Fruit fly (Drosophila melanogaster) whole organism, embryonic: ENCODE measurements around the gene Atg12.

Source experiments
- CG10321 ChIP-seq: fragments of 200-800 bp; sonication (Bioruptor generic); IDR thresholded peaks from 2 replicates; pipeline ENCODE4 v1.3.6; 2022; ENCODE audit warnings: missing biosample characterization, missing genetic modification characterization
- CG11696 ChIP-seq: fragments of 200-800 bp; sonication (Bioruptor generic); IDR thresholded peaks from 2 replicates; pipeline ENCODE4 v1.3.6; 2022; ENCODE audit warnings: missing biosample characterization, missing genetic modification characterization
- CG12942 ChIP-seq: fragments of 200-800 bp; sonication (Bioruptor generic); optimal IDR thresholded peaks from 3 replicates; lab custom pipeline; 2016; ENCODE audit warnings: missing biosample characterization, missing genetic modification characterization
- CG14014 ChIP-seq: fragments of 200-800 bp; sonication (Bioruptor generic); IDR thresholded peaks from 2 replicates; pipeline ENCODE4 v1.3.6; 2022; ENCODE audit warnings: missing biosample characterization, missing genetic modification characterization
- CG15011 ChIP-seq: fragments of 200-800 bp; sonication (Bioruptor generic); optimal IDR thresholded peaks from 3 replicates; lab custom pipeline; 2018; ENCODE audit warnings: missing biosample characterization, mild to moderate bottlenecking, missing genetic modification characterization
- CG17186 ChIP-seq: fragments of 200-800 bp; sonication (Bioruptor generic); optimal IDR thresholded peaks from 3 replicates; lab custom pipeline; 2017; ENCODE audit warnings: missing biosample characterization, missing genetic modification reagents, missing genetic modification characterization
- CG18619 ChIP-seq: fragments of 200-800 bp; sonication (Bioruptor generic); optimal IDR thresholded peaks from 3 replicates; lab custom pipeline; 2017; ENCODE audit warnings: missing biosample characterization, mild to moderate bottlenecking, missing genetic modification characterization
- CG30431 ChIP-seq: fragments of 200-800 bp; sonication (Bioruptor generic); optimal IDR thresholded peaks from 2 replicates; lab custom pipeline; 2017; ENCODE audit warnings: missing biosample characterization, missing genetic modification characterization
- CG32772 ChIP-seq: fragments of 200-800 bp; sonication (Bioruptor generic); IDR thresholded peaks from 2 replicates; pipeline ENCODE4 v1.3.6; 2022; ENCODE audit warnings: missing biosample characterization, missing genetic modification characterization
- CG43689 ChIP-seq: fragments of 200-800 bp; sonication (Bioruptor generic); IDR thresholded peaks from 2 replicates; pipeline ENCODE4 v1.3.6; 2022; ENCODE audit warnings: missing biosample characterization, missing genetic modification characterization
- CG4730 ChIP-seq: fragments of 200-800 bp; sonication (Bioruptor generic); IDR thresholded peaks from 2 replicates; pipeline ENCODE4 v1.3.6; 2022; ENCODE audit warnings: missing biosample characterization, missing genetic modification characterization
- CG4854 ChIP-seq: fragments of 200-800 bp; sonication (Bioruptor generic); optimal IDR thresholded peaks from 2 replicates; lab custom pipeline; 2016; ENCODE audit warnings: missing biosample characterization, missing genetic modification characterization, inconsistent platforms
- CG6272 ChIP-seq: fragments of 200-800 bp; sonication (Bioruptor generic); IDR thresholded peaks from 2 replicates; pipeline ENCODE4 v1.3.6; 2022; ENCODE audit warnings: missing biosample characterization, missing genetic modification characterization
- CG7271 ChIP-seq: fragments of 200-800 bp; sonication (Bioruptor generic); optimal IDR thresholded peaks from 2 replicates; lab custom pipeline; 2018; ENCODE audit warnings: missing biosample characterization, mild to moderate bottlenecking, missing genetic modification characterization, moderate library complexity
- CG7839 ChIP-seq: fragments of 200-800 bp; sonication (Bioruptor generic); optimal IDR thresholded peaks from 3 replicates; lab custom pipeline; 2018; ENCODE audit warnings: missing biosample characterization, mild to moderate bottlenecking, missing genetic modification characterization, moderate library complexity
- CG7928 ChIP-seq: fragments of 200-800 bp; sonication (Bioruptor generic); optimal IDR thresholded peaks from 2 replicates; lab custom pipeline; 2017; ENCODE audit warnings: missing biosample characterization, mild to moderate bottlenecking, missing genetic modification characterization
- CTCF ChIP-seq: fragments of 200-800 bp; sonication (Bioruptor generic); optimal IDR thresholded peaks from 2 replicates; lab custom pipeline; 2017; ENCODE audit warnings: missing biosample characterization, mild to moderate bottlenecking, missing genetic modification characterization, moderate library complexity
- D ChIP-seq, 2 experiments: fragments of 200-800 bp in 1 of 2; fragments of >200 bp in 1 of 2; sonication (Bioruptor generic) in 1 of 2; optimal IDR thresholded peaks; 2 replicates in 1 of 2; 3 replicates in 1 of 2; lab custom pipeline; 2017; ENCODE audit warnings: mild to moderate bottlenecking in 1 of 2, missing biosample characterization in 1 of 2, missing genetic modification characterization in 1 of 2, missing genetic modification reagents in 1 of 2
- Doc3 ChIP-seq: fragments of 200-800 bp; sonication (Bioruptor generic); IDR thresholded peaks from 3 replicates; pipeline ENCODE4 v1.3.6; 2022; ENCODE audit warnings: missing biosample characterization, missing genetic modification characterization; ENCODE audit not compliant: partially characterized antibody
- GATAe ChIP-seq: fragments of 200-800 bp; sonication (Bioruptor generic); conservative IDR thresholded peaks from 2 replicates; pipeline ENCODE4 v1.3.6; 2022; ENCODE audit warnings: missing biosample characterization, missing genetic modification characterization
- Lhr ChIP-seq: fragments of 200-800 bp; sonication (Bioruptor generic); optimal IDR thresholded peaks from 3 replicates; lab custom pipeline; 2017; ENCODE audit warnings: mild to moderate bottlenecking, missing biosample characterization, missing genetic modification reagents, missing genetic modification characterization
- MBD-R2 ChIP-seq: fragments of 200-800 bp; sonication (Bioruptor generic); IDR thresholded peaks from 2 replicates; pipeline ENCODE4 v1.3.6; 2022; ENCODE audit warnings: missing biosample characterization, missing genetic modification characterization
- NFAT ChIP-seq: fragments of 200-800 bp; sonication (Bioruptor generic); IDR thresholded peaks from 2 replicates; pipeline ENCODE4 v1.3.6; 2022; ENCODE audit warnings: missing biosample characterization, missing genetic modification characterization
- NK7.1 ChIP-seq: fragments of 200-800 bp; sonication (Bioruptor generic); optimal IDR thresholded peaks from 3 replicates; lab custom pipeline; 2016; ENCODE audit warnings: missing biosample characterization, missing genetic modification characterization
- Neu2 ChIP-seq: fragments of 200-800 bp; sonication (Bioruptor generic); optimal IDR thresholded peaks from 3 replicates; lab custom pipeline; 2016; ENCODE audit warnings: missing biosample characterization, missing genetic modification characterization, borderline replicate concordance
- NfI ChIP-seq: fragments of 200-800 bp; sonication (Bioruptor generic); optimal IDR thresholded peaks from 3 replicates; lab custom pipeline; 2018; ENCODE audit warnings: missing biosample characterization, mild to moderate bottlenecking, missing genetic modification characterization, moderate library complexity
- Optix ChIP-seq: fragments of 200-800 bp; sonication (Bioruptor generic); IDR thresholded peaks from 3 replicates; pipeline ENCODE4 v1.3.6; 2022; ENCODE audit warnings: missing biosample characterization, missing genetic modification characterization
- Sry-β ChIP-seq: fragments of 200-800 bp; sonication (Bioruptor generic); optimal IDR thresholded peaks from 2 replicates; lab custom pipeline; 2018; ENCODE audit warnings: missing biosample characterization, mild to moderate bottlenecking, missing genetic modification characterization, moderate library complexity
- Xbp1 ChIP-seq: fragments of 200-800 bp; sonication (Bioruptor generic); optimal IDR thresholded peaks from 3 replicates; lab custom pipeline; 2016; ENCODE audit warnings: missing biosample characterization, mild to moderate bottlenecking, missing genetic modification characterization
- ash1 ChIP-seq: fragments of 200-800 bp; sonication (Bioruptor generic); optimal IDR thresholded peaks from 2 replicates; lab custom pipeline; 2018; ENCODE audit warnings: missing biosample characterization, mild to moderate bottlenecking, missing genetic modification characterization
- ato ChIP-seq: fragments of 200-800 bp; sonication (Bioruptor generic); IDR thresholded peaks from 2 replicates; pipeline ENCODE4 v1.3.6; 2022; ENCODE audit warnings: missing biosample characterization, missing genetic modification characterization; ENCODE audit not compliant: partially characterized antibody
- bbx ChIP-seq: fragments of 200-800 bp; sonication (Bioruptor generic); IDR thresholded peaks from 2 replicates; pipeline ENCODE4 v1.3.6; 2022; ENCODE audit warnings: missing biosample characterization, missing genetic modification characterization; ENCODE audit not compliant: partially characterized antibody
- bigmax ChIP-seq: fragments of 200-800 bp; sonication (Bioruptor generic); optimal IDR thresholded peaks from 2 replicates; lab custom pipeline; 2018; ENCODE audit warnings: missing biosample characterization, mild to moderate bottlenecking, missing genetic modification characterization
- br ChIP-seq: fragments of >200 bp; optimal IDR thresholded peaks from 2 replicates; lab custom pipeline; 2017
- cad ChIP-seq: fragments of >200 bp; optimal IDR thresholded peaks from 2 replicates; lab custom pipeline; 2017; ENCODE audit warnings: missing biosample characterization, missing genetic modification characterization
- cg ChIP-seq: fragments of 200-800 bp; sonication (Bioruptor generic); optimal IDR thresholded peaks from 3 replicates; lab custom pipeline; 2019; ENCODE audit warnings: missing biosample characterization, mild to moderate bottlenecking, missing genetic modification characterization, moderate library complexity
- chinmo ChIP-seq: fragments of 200-800 bp; sonication (Bioruptor generic); IDR thresholded peaks from 4 replicates; pipeline ENCODE4 v1.3.6; 2022; ENCODE audit warnings: missing biosample characterization, missing genetic modification characterization; ENCODE audit not compliant: partially characterized antibody
- chn ChIP-seq: fragments of 200-800 bp; sonication (Bioruptor generic); optimal IDR thresholded peaks from 2 replicates; lab custom pipeline; 2016; ENCODE audit warnings: missing biosample characterization, missing genetic modification characterization
- fd3F ChIP-seq: fragments of 200-800 bp; sonication (Bioruptor generic); optimal IDR thresholded peaks from 2 replicates; lab custom pipeline; 2018; ENCODE audit warnings: missing biosample characterization, mild to moderate bottlenecking, missing genetic modification characterization, moderate library complexity
- lmd ChIP-seq: fragments of 200-800 bp; sonication (Bioruptor generic); IDR thresholded peaks from 2 replicates; pipeline ENCODE4 v1.3.6; 2022; ENCODE audit warnings: missing biosample characterization, missing genetic modification characterization
- peb ChIP-seq: fragments of 200-800 bp; sonication (Bioruptor generic); IDR thresholded peaks from 2 replicates; pipeline ENCODE4 v1.3.6; 2022; ENCODE audit warnings: missing biosample characterization, missing genetic modification characterization
- pros ChIP-seq: fragments of 200-800 bp; sonication (Bioruptor generic); optimal IDR thresholded peaks from 3 replicates; lab custom pipeline; 2019; ENCODE audit warnings: missing biosample characterization, mild to moderate bottlenecking, missing genetic modification characterization, moderate library complexity
- row ChIP-seq: fragments of 200-800 bp; sonication (Bioruptor generic); IDR thresholded peaks from 3 replicates; pipeline ENCODE4 v1.3.6; 2022; ENCODE audit warnings: missing biosample characterization, missing genetic modification characterization
- run ChIP-seq: fragments of 200-800 bp; sonication (Bioruptor generic); optimal IDR thresholded peaks from 3 replicates; lab custom pipeline; 2018; ENCODE audit warnings: missing biosample characterization, mild to moderate bottlenecking, missing genetic modification characterization
- sd ChIP-seq: fragments of 200-800 bp; sonication (Bioruptor generic); optimal IDR thresholded peaks from 3 replicates; lab custom pipeline; 2018; ENCODE audit warnings: missing biosample characterization, mild to moderate bottlenecking, missing genetic modification characterization, moderate library complexity
- sisA ChIP-seq: fragments of 200-800 bp; sonication (Bioruptor generic); IDR thresholded peaks from 2 replicates; pipeline ENCODE4 v1.3.6; 2022; ENCODE audit warnings: missing biosample characterization, missing genetic modification characterization
- sqz ChIP-seq: fragments of 200-800 bp; sonication (Bioruptor generic); optimal IDR thresholded peaks from 3 replicates; lab custom pipeline; 2018; ENCODE audit warnings: missing biosample characterization, mild to moderate bottlenecking, missing genetic modification characterization
- tio ChIP-seq: fragments of 200-800 bp; sonication (Bioruptor generic); optimal IDR thresholded peaks from 2 replicates; lab custom pipeline; 2017; ENCODE audit warnings: missing biosample characterization, missing genetic modification characterization, inconsistent platforms
- unc-4 ChIP-seq: fragments of 200-800 bp; sonication (Bioruptor generic); IDR thresholded peaks from 2 replicates; pipeline ENCODE4 v1.3.6; 2022; ENCODE audit warnings: missing biosample characterization, missing genetic modification characterization; ENCODE audit not compliant: partially characterized antibody
- z ChIP-seq: fragments of 200-800 bp; sonication (Bioruptor generic); IDR thresholded peaks from 3 replicates; pipeline ENCODE4 v1.3.6; 2022; ENCODE audit warnings: missing biosample characterization, missing genetic modification characterization
- zfh1 ChIP-seq: fragments of 200-800 bp; sonication (Bioruptor generic); IDR thresholded peaks from 3 replicates; pipeline ENCODE4 v1.3.6; 2022; ENCODE audit warnings: missing biosample characterization, missing genetic modification characterization

The Atg12 gene

dm6 chr3L:12124138-12124583 is 12.6 kb upstream of the Atg12 start (continued):
- no peak for TF ChIP-seq GATAe (GFP tag; lab: Robert Waterston, UW)
- TF ChIP-seq bbx (GFP tag; lab: Robert Waterston, UW): peak; percentile 57; the same call in 1 of the 2 replicates
- peak; percentile 54; the same call in 1 of the 2 replicates for TF ChIP-seq NFAT
- TF ChIP-seq Doc3 (GFP tag; lab: Robert Waterston, UW): no peak
- no peak for TF ChIP-seq CG7839
- no peak for TF ChIP-seq ato (GFP tag; lab: Robert Waterston, UW)
- no peak for TF ChIP-seq Xbp1 (GFP tag; lab: Kevin White, UChicago)
- TF ChIP-seq Sry-β (GFP tag; lab: Kevin White, UChicago): no peak
- 0 out of 2 replicates have a peak, but pooled peaks have one; percentile 10 for TF ChIP-seq CG32772
- no peak for TF ChIP-seq CG43689 (GFP tag; lab: Robert Waterston, UW)
- TF ChIP-seq CG7928 (GFP tag; lab: Kevin White, UChicago): peak; percentile 60
- TF ChIP-seq CTCF: no peak
- TF ChIP-seq NfI (GFP tag; lab: Kevin White, UChicago): no peak
- TF ChIP-seq cg (GFP tag; lab: Kevin White, UChicago): peak; percentile 100
- TF ChIP-seq unc-4 (GFP tag; lab: Robert Waterston, UW): 0 out of 2 replicates have a peak, but pooled peaks have one; percentile 19
- TF ChIP-seq tio (GFP tag; lab: Kevin White, UChicago): no peak
- peak; percentile 47 for TF ChIP-seq ash1
- TF ChIP-seq CG7271: no peak
- TF ChIP-seq D (optimal IDR thresholded peaks at IDR 0.05; lab: Kevin White, UChicago): peak; percentile 52
- peak; percentile 59 for TF ChIP-seq D (GFP tag; optimal IDR thresholded peaks at IDR 0.05; lab: Kevin White, UChicago)
- peak; percentile 28 for TF ChIP-seq sqz
- peak; percentile 13 for TF ChIP-seq run (tag; lab: Kevin White, UChicago)
- TF ChIP-seq bigmax: peak; percentile 77
- no peak for TF ChIP-seq CG18619 (GFP tag; lab: Kevin White, UChicago)
- no peak for TF ChIP-seq CG12942
- no peak for TF ChIP-seq NK7.1 (GFP tag; lab: Kevin White, UChicago)
- no peak for TF ChIP-seq CG6272
- peak; percentile 7; the same call in 1 of the 2 replicates for TF ChIP-seq CG14014 (GFP tag; lab: Robert Waterston, UW)
- peak; percentile 89 for TF ChIP-seq pros (GFP tag; lab: Kevin White, UChicago)
- no peak for TF ChIP-seq CG4730 (GFP tag; lab: Robert Waterston, UW)
- TF ChIP-seq Lhr (GFP tag; lab: Kevin White, UChicago): no peak
- TF ChIP-seq CG11696 (GFP tag; lab: Robert Waterston, UW): no peak
- no peak for TF ChIP-seq z (GFP tag; lab: Robert Waterston, UW)
- no peak for TF ChIP-seq cad
- peak; percentile 14 for TF ChIP-seq CG17186 (GFP tag; lab: Kevin White, UChicago)
- TF ChIP-seq lmd: peak; percentile 32; the same call in 1 of the 2 replicates
- TF ChIP-seq zfh1 (GFP tag; lab: Robert Waterston, UW): no peak
- TF ChIP-seq row: peak; percentile 11; the same call in 1 of the 3 replicates
- TF ChIP-seq CG4854 (GFP tag; lab: Kevin White, UChicago): no peak
- no peak for TF ChIP-seq br (lab: Kevin White, UChicago)
- peak; percentile 76 for TF ChIP-seq chn (GFP tag; lab: Kevin White, UChicago)
- TF ChIP-seq fd3F (GFP tag; lab: Kevin White, UChicago): no peak
- no peak for TF ChIP-seq Neu2 (GFP tag; lab: Kevin White, UChicago)
- TF ChIP-seq sd (tag; lab: Kevin White, UChicago): peak; percentile 93
- TF ChIP-seq CG10321 (GFP tag; lab: Robert Waterston, UW): peak; percentile 72
- TF ChIP-seq MBD-R2: peak; percentile 70
- no peak for TF ChIP-seq peb
- no peak for TF ChIP-seq CG15011
- no peak for TF ChIP-seq CG30431 (GFP tag; lab: Kevin White, UChicago)
- 0 out of 3 replicates have a peak, but pooled peaks have one; percentile 46 for TF ChIP-seq Optix (GFP tag; lab: Robert Waterston, UW)
- TF ChIP-seq chinmo (GFP tag; lab: Robert Waterston, UW): peak; percentile 97
- no peak for TF ChIP-seq sisA (GFP tag; lab: Robert Waterston, UW)
